Worm (Caenorhabditis elegans) whole organism, late embryonic: Measurements from ENCODE around the gene C26B9.5.

ENCODE experiments used
- ceh-18 ChIP-seq: sonication (generic microtip); optimal IDR thresholded peaks from 2 replicates; lab custom pipeline; 2016; ENCODE audit warnings: missing genetic modification characterization, missing compliant biosample characterization
- ets-4 ChIP-seq: sonication (generic microtip); optimal IDR thresholded peaks from 2 replicates; lab custom pipeline; 2016; ENCODE audit warnings: missing genetic modification characterization, missing compliant biosample characterization
- hlh-6 ChIP-seq: sonication (generic microtip); optimal IDR thresholded peaks from 2 replicates; lab custom pipeline; 2016; ENCODE audit warnings: missing genotype, missing genetic modification characterization, missing compliant biosample characterization
- ztf-16 ChIP-seq: sonication (generic microtip); optimal IDR thresholded peaks from 2 replicates; lab custom pipeline; 2017; ENCODE audit warnings: missing genetic modification characterization, missing compliant biosample characterization

- no peak for TF ChIP-seq ets-4 (tag; lab: Kevin White, UChicago)
- no peak for TF ChIP-seq ztf-16 (tag; lab: Kevin White, UChicago)
- TF ChIP-seq ceh-18 (tag; lab: Kevin White, UChicago) = no peak
- no peak for TF ChIP-seq hlh-6 (tag; lab: Kevin White, UChicago)
Observed at ce11 chrX:5337959-5338358, 8.7 kb downstream of the C26B9.5 start, which contains the start of gene C26B9.3.
